Worm (Caenorhabditis elegans) whole organism, late embryonic: ENCODE data around the gene cyp-31A3.

Source experiments
- C08G9.2 ChIP-seq: sonication (generic microtip); optimal IDR thresholded peaks from 2 replicates; lab custom pipeline; 2016; ENCODE audit warnings: mild to moderate bottlenecking, missing genetic modification characterization, moderate library complexity, missing compliant biosample characterization
- C38D4.7 ChIP-seq: fragments of 200-800 bp; sonication (Bioruptor generic); optimal IDR thresholded peaks from 2 replicates; lab custom pipeline; 2018; ENCODE audit warnings: mild to moderate bottlenecking, missing genetic modification characterization, moderate library complexity, missing compliant biosample characterization
- F13H6.1 ChIP-seq: sonication (generic microtip); optimal IDR thresholded peaks from 2 replicates; lab custom pipeline; 2016; ENCODE audit warnings: missing genetic modification characterization, missing compliant biosample characterization
- K09A11.1 ChIP-seq: sonication (generic microtip); optimal IDR thresholded peaks from 2 replicates; lab custom pipeline; 2017; ENCODE audit warnings: antibody characterized with exemption, mild to moderate bottlenecking, missing genetic modification characterization, missing compliant biosample characterization; ENCODE audit not compliant: insufficient read depth
- ama-1 ChIP-seq: fragments of 150-350 bp; optimal IDR thresholded peaks from 2 replicates; lab custom pipeline; 2014
- ceh-14 ChIP-seq: sonication (generic microtip); optimal IDR thresholded peaks from 2 replicates; lab custom pipeline; 2016; ENCODE audit warnings: missing genotype, missing genetic modification characterization, missing compliant biosample characterization
- ceh-18 ChIP-seq: sonication (generic microtip); optimal IDR thresholded peaks from 2 replicates; lab custom pipeline; 2016; ENCODE audit warnings: missing genetic modification characterization, missing compliant biosample characterization
- ceh-2 ChIP-seq: sonication (generic microtip); optimal IDR thresholded peaks from 2 replicates; lab custom pipeline; 2016; ENCODE audit warnings: missing genotype, missing genetic modification characterization, missing compliant biosample characterization
- ceh-22 ChIP-seq: sonication (generic microtip); optimal IDR thresholded peaks from 2 replicates; lab custom pipeline; 2017; ENCODE audit warnings: missing biosample characterization, missing genetic modification characterization
- ceh-31 ChIP-seq: sonication (generic microtip); optimal IDR thresholded peaks from 2 replicates; lab custom pipeline; 2016; ENCODE audit warnings: missing genetic modification characterization, missing compliant biosample characterization
- ceh-34 ChIP-seq: sonication (generic microtip); optimal IDR thresholded peaks from 2 replicates; lab custom pipeline; 2016; ENCODE audit warnings: mild to moderate bottlenecking, missing genetic modification characterization, missing compliant biosample characterization
- ceh-45 ChIP-seq: fragments of 200-800 bp; sonication (Bioruptor generic); IDR thresholded peaks from 2 replicates; pipeline ENCODE4 v1.3.6; 2022; ENCODE audit warnings: missing genetic modification reagents, missing genetic modification characterization, missing compliant biosample characterization
- ceh-48 ChIP-seq: sonication (generic microtip); optimal IDR thresholded peaks from 2 replicates; lab custom pipeline; 2016; ENCODE audit warnings: missing genetic modification characterization, inconsistent platforms, missing compliant biosample characterization
- ceh-6 ChIP-seq: fragments of 200-800 bp; sonication (Bioruptor generic); optimal IDR thresholded peaks from 2 replicates; lab custom pipeline; 2018; ENCODE audit warnings: mild to moderate bottlenecking, missing genetic modification characterization, missing compliant biosample characterization
- ceh-9 ChIP-seq: sonication (generic microtip); optimal IDR thresholded peaks from 2 replicates; lab custom pipeline; 2016; ENCODE audit warnings: mild to moderate bottlenecking, missing genetic modification characterization, inconsistent platforms, missing compliant biosample characterization
- che-1 ChIP-seq: sonication (generic microtip); optimal IDR thresholded peaks from 2 replicates; lab custom pipeline; 2016; ENCODE audit warnings: mild to moderate bottlenecking, missing genetic modification characterization, missing compliant biosample characterization
- elt-2 ChIP-seq: sonication (generic microtip); optimal IDR thresholded peaks from 2 replicates; lab custom pipeline; 2016; ENCODE audit warnings: missing genetic modification reagents, missing genetic modification characterization, missing compliant biosample characterization
- eyg-1 ChIP-seq: sonication (generic microtip); optimal IDR thresholded peaks from 2 replicates; lab custom pipeline; 2016; ENCODE audit warnings: missing genotype, missing genetic modification characterization, missing compliant biosample characterization
- fkh-10 ChIP-seq: fragments of 150-350 bp; optimal IDR thresholded peaks from 2 replicates; lab custom pipeline; 2014; ENCODE audit warnings: missing biosample characterization, missing genetic modification reagents, missing genetic modification characterization
- fkh-6 ChIP-seq: sonication (generic microtip); optimal IDR thresholded peaks from 2 replicates; lab custom pipeline; 2016; ENCODE audit warnings: missing genetic modification characterization, missing compliant biosample characterization
- hlh-13 ChIP-seq: fragments of 200-800 bp; sonication (Bioruptor generic); optimal IDR thresholded peaks from 2 replicates; lab custom pipeline; 2018; ENCODE audit warnings: mild to moderate bottlenecking, missing genetic modification characterization, missing compliant biosample characterization
- hlh-15 ChIP-seq: sonication (generic microtip); optimal IDR thresholded peaks from 2 replicates; lab custom pipeline; 2016; ENCODE audit warnings: missing genetic modification characterization, missing compliant biosample characterization
- hlh-6 ChIP-seq: sonication (generic microtip); optimal IDR thresholded peaks from 2 replicates; lab custom pipeline; 2016; ENCODE audit warnings: missing genotype, missing genetic modification characterization, missing compliant biosample characterization
- hlh-8 ChIP-seq: sonication (generic microtip); optimal IDR thresholded peaks from 2 replicates; lab custom pipeline; 2016; ENCODE audit warnings: missing genotype, missing genetic modification characterization, missing compliant biosample characterization
- lim-6 ChIP-seq: sonication (generic microtip); optimal IDR thresholded peaks from 2 replicates; lab custom pipeline; 2016; ENCODE audit warnings: missing genetic modification characterization, missing compliant biosample characterization
- madf-2 ChIP-seq: sonication (generic microtip); optimal IDR thresholded peaks from 2 replicates; lab custom pipeline; 2017; ENCODE audit warnings: missing genetic modification characterization, missing compliant biosample characterization
- nfya-1 ChIP-seq: sonication (generic microtip); optimal IDR thresholded peaks from 2 replicates; lab custom pipeline; 2017; ENCODE audit warnings: missing genetic modification characterization, mild to moderate bottlenecking, missing compliant biosample characterization, antibody characterized with exemption, moderate library complexity
- nhr-232 ChIP-seq: sonication (generic microtip); optimal IDR thresholded peaks from 2 replicates; lab custom pipeline; 2016; ENCODE audit warnings: missing genetic modification characterization, missing compliant biosample characterization
- npax-4 ChIP-seq: sonication (generic microtip); optimal IDR thresholded peaks from 2 replicates; lab custom pipeline; 2016; ENCODE audit warnings: missing genetic modification characterization, missing compliant biosample characterization
- odd-2 ChIP-seq: sonication (generic microtip); optimal IDR thresholded peaks from 2 replicates; lab custom pipeline; 2017; ENCODE audit warnings: antibody characterized with exemption, mild to moderate bottlenecking, missing genetic modification characterization, missing compliant biosample characterization
- pax-1 ChIP-seq: fragments of 150-350 bp; optimal IDR thresholded peaks from 2 replicates; lab custom pipeline; 2014; ENCODE audit warnings: missing biosample characterization, missing genetic modification characterization
- pha-2 ChIP-seq: sonication (generic microtip); optimal IDR thresholded peaks from 2 replicates; lab custom pipeline; 2017; ENCODE audit warnings: mild to moderate bottlenecking, missing genetic modification characterization, missing compliant biosample characterization
- pha-4 ChIP-seq: fragments of 150-350 bp; optimal IDR thresholded peaks from 2 replicates; lab custom pipeline; 2018; ENCODE audit warnings: missing biosample characterization, missing genetic modification reagents, missing genetic modification characterization
- pros-1 ChIP-seq: fragments of 150-350 bp; optimal IDR thresholded peaks from 2 replicates; lab custom pipeline; 2014; ENCODE audit warnings: missing biosample characterization, missing genetic modification reagents, missing genetic modification characterization
- sox-2 ChIP-seq: fragments of 200-800 bp; sonication (Bioruptor generic); IDR thresholded peaks from 2 replicates; pipeline ENCODE4 v1.3.6; 2022; ENCODE audit warnings: missing genetic modification reagents, missing genetic modification characterization, missing compliant biosample characterization
- unc-55 ChIP-seq: sonication (generic microtip); optimal IDR thresholded peaks from 2 replicates; lab custom pipeline; 2017; ENCODE audit warnings: missing biosample characterization, missing genetic modification reagents, missing genetic modification characterization

The cyp-31A3 gene

DNA sequence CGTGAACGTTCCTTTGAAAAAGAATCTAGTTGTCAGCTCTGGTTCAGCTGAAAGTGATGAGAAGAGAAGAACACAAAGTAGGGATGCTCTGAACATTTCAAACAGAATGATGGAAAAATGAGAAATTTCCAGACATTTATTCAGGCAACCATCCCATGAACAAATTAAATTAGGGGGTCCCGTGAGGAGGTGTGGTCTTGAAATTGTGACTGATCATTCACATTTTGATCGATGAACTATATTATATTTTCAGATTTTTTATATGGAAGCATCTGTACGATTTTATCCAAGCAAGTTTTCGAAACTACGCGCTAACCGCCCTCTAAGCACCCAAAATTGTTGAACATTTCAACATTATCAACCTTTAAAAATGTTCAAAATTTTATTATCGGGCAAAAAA lies 15.2 kb downstream of the cyp-31A3 start, which contains the start of gene R11E3.19:
Gene R11E3.19 (minus strand): TSS at position 101 of the 400 bp plus-strand sequence.
- TF ChIP-seq hlh-15 (tag; lab: Kevin White, UChicago) = no peak
- TF ChIP-seq fkh-10 (GFP tag; lab: Kevin White, UChicago) = no peak
- no peak for TF ChIP-seq hlh-6
- TF ChIP-seq ceh-48 = no peak
- no peak for TF ChIP-seq ceh-2 (tag; lab: Kevin White, UChicago)
- TF ChIP-seq pha-4 (tag; lab: Kevin White, UChicago) = no peak
- TF ChIP-seq ceh-31 (tag; lab: Kevin White, UChicago) = no peak
- TF ChIP-seq hlh-13 = no peak
- TF ChIP-seq fkh-6 (tag; lab: Kevin White, UChicago) = no peak
- no peak for TF ChIP-seq K09A11.1 (tag; lab: Kevin White, UChicago)
- TF ChIP-seq odd-2 (tag; lab: Kevin White, UChicago) = no peak
- TF ChIP-seq pax-1 (tag; lab: Kevin White, UChicago) = no peak
- no peak for TF ChIP-seq npax-4 (tag; lab: Kevin White, UChicago)
- no peak for TF ChIP-seq eyg-1
- TF ChIP-seq ceh-22 = no peak
- no peak for TF ChIP-seq nhr-232
- TF ChIP-seq hlh-8 (tag; lab: Kevin White, UChicago) = no peak
- TF ChIP-seq che-1 (tag; lab: Kevin White, UChicago) = no peak
- no peak for TF ChIP-seq ceh-6 (GFP tag; lab: Kevin White, UChicago)
- TF ChIP-seq ceh-9 (tag; lab: Kevin White, UChicago) = no peak

DNA sequence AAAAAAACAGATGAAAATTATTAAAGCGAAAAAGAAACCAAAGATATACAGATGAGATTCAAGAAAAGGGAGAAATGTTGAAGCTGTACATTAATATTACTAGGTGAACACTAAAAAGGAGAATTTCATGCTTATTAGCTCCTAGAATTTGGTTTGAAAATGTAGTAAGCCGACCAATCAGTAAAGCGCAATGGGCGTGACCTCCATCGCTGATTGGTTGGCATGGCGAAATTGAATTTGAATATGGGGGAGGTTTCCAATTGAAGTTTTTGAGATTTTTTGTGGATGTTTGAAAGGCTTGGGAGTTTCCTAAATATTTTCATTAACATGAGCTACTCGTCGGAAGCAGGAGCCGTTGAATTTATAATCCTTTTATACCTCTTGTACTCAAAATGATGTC lies 15.7 kb downstream of the cyp-31A3 start:
- TF ChIP-seq pros-1 = no peak
- peak; percentile 96 for TF ChIP-seq nfya-1 (tag; lab: Kevin White, UChicago)
- no peak for TF ChIP-seq npax-4 (tag; lab: Kevin White, UChicago)

DNA sequence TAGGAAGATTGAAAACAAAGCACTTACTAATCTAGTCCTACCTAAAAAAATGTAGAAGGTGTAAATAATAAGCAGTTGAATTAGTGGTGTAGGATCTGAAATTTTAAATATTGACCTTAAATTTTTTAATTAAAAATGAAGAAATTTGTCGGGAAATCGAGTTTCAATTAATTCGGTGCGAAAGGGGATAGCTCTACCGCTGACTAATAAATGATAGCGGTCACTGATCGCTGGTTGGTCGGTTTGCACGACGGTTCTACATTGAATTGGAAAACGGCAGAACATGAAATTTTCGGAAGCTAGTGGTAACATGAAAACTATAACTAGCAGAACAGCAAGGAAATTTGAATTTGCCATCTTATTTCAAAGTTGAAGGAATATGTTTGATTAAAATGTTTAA lies 19.3 kb downstream of the cyp-31A3 start, which contains the start of gene set-15:
Gene set-15 (minus strand): TSS at position 101 of the 400 bp plus-strand sequence.
- no peak for TF ChIP-seq F13H6.1
- TF ChIP-seq odd-2 (tag; lab: Kevin White, UChicago) = no peak
- no peak for TF ChIP-seq ceh-14 (tag; lab: Kevin White, UChicago)

DNA sequence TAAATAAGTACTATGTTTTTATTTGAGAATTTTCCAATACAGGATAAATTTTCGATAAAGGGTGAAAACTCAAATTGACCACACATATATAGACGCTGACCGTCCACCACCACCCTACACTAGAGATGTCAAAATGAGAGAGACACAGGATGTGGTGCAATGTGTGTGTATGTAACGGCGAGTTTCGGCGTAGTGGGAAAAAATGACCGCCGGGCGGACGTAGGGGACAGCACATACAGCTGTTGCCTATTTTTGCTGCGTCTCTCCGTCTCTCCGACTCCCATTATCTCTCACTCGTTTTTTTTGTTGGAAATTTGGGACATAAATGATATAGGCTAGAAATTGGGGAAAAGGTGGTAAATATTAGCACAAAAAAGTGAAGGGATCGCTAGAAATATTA lies 20.3 kb downstream of the cyp-31A3 start:
- peak; percentile 4 for TF ChIP-seq nfya-1 (tag; lab: Kevin White, UChicago)
- no peak for TF ChIP-seq C38D4.7 (GFP tag; lab: Kevin White, UChicago)
- peak; percentile 3 for TF ChIP-seq ceh-18 (tag; lab: Kevin White, UChicago)
- no peak for TF ChIP-seq sox-2
- TF ChIP-seq ceh-34 (tag; lab: Kevin White, UChicago) = no peak
- TF ChIP-seq ceh-45 (GFP tag; lab: Robert Waterston, UW) = no peak
- no peak for TF ChIP-seq C08G9.2 (tag; lab: Kevin White, UChicago)
- no peak for TF ChIP-seq unc-55 (GFP tag; lab: Kevin White, UChicago)
- peak; percentile 23 for TF ChIP-seq elt-2 (tag; lab: Kevin White, UChicago)
- TF ChIP-seq hlh-8 (tag; lab: Kevin White, UChicago) = no peak
- peak; percentile 15 for TF ChIP-seq madf-2 (tag; lab: Kevin White, UChicago)
- no peak for TF ChIP-seq pha-2 (tag; lab: Kevin White, UChicago)
- no peak for TF ChIP-seq odd-2 (tag; lab: Kevin White, UChicago)
- TF ChIP-seq ceh-48 = no peak
- TF ChIP-seq ama-1 (lab: Kevin White, UChicago) = no peak
- TF ChIP-seq lim-6 (tag; lab: Kevin White, UChicago) = no peak
- no peak for TF ChIP-seq ceh-31 (tag; lab: Kevin White, UChicago)
